Worm (Caenorhabditis elegans) whole organism, L1 larva: ENCODE results near the gene srj-49.

Source experiments
- C04F5.9 ChIP-seq: sonication (generic microtip); optimal IDR thresholded peaks from 2 replicates; lab custom pipeline; 2016; ENCODE audit warnings: missing genetic modification characterization, missing compliant biosample characterization
- C16A3.4 ChIP-seq: fragments of 150-350 bp; optimal IDR thresholded peaks from 2 replicates; lab custom pipeline; 2014; ENCODE audit warnings: missing biosample characterization, missing genetic modification characterization
- C34B4.2 ChIP-seq: sonication (generic microtip); optimal IDR thresholded peaks from 2 replicates; lab custom pipeline; 2017; ENCODE audit warnings: mild to moderate bottlenecking, missing genetic modification characterization, missing compliant biosample characterization
- F16B12.6 ChIP-seq: fragments of 150-350 bp; optimal IDR thresholded peaks from 2 replicates; lab custom pipeline; 2014; ENCODE audit warnings: missing biosample characterization, missing genetic modification characterization
- aha-1 ChIP-seq: fragments of 150-350 bp; optimal IDR thresholded peaks from 2 replicates; lab custom pipeline; 2014; ENCODE audit warnings: missing biosample characterization, missing genetic modification characterization
- alr-1 ChIP-seq: fragments of 200-800 bp; sonication (Bioruptor generic); optimal IDR thresholded peaks from 2 replicates; lab custom pipeline; 2018; ENCODE audit warnings: borderline replicate concordance, mild to moderate bottlenecking, missing genetic modification characterization, missing compliant biosample characterization
- ceh-63 ChIP-seq: fragments of 200-800 bp; sonication (Bioruptor generic); optimal IDR thresholded peaks from 2 replicates; lab custom pipeline; 2018; ENCODE audit warnings: mild to moderate bottlenecking, missing genetic modification characterization, missing compliant biosample characterization
- ceh-8 ChIP-seq: fragments of 200-800 bp; sonication (Bioruptor generic); optimal IDR thresholded peaks from 2 replicates; lab custom pipeline; 2018; ENCODE audit warnings: mild to moderate bottlenecking, missing genetic modification characterization, moderate library complexity, missing compliant biosample characterization
- ceh-90 ChIP-seq: sonication (generic microtip); optimal IDR thresholded peaks from 2 replicates; lab custom pipeline; 2016; ENCODE audit warnings: missing genetic modification characterization, missing compliant biosample characterization
- ces-1 ChIP-seq: fragments of 150-350 bp; optimal IDR thresholded peaks from 2 replicates; lab custom pipeline; 2014; ENCODE audit warnings: missing biosample characterization, missing genetic modification reagents, missing genetic modification characterization
- dpl-1 ChIP-seq, 3 experiments: fragments of 150-350 bp in 2 of 3; sonication (generic microtip) in 1 of 3; optimal IDR thresholded peaks; 2 replicates each; lab custom pipeline; 2014 to 2017; ENCODE audit warnings: missing biosample characterization in 3 of 3, missing genetic modification characterization in 3 of 3, missing genetic modification reagents in 3 of 3
- dsc-1 ChIP-seq: sonication (generic microtip); optimal IDR thresholded peaks from 2 replicates; lab custom pipeline; 2016; ENCODE audit warnings: mild to moderate bottlenecking, missing genetic modification characterization, missing compliant biosample characterization
- efl-1 ChIP-seq, 4 experiments: fragments of 150-350 bp; optimal IDR thresholded peaks in 3 of 4; peaks in 1 of 4; 1 replicate in 1 of 4; 2 replicates in 3 of 4; lab custom pipeline; 2014; ENCODE audit warnings: missing biosample characterization in 2 of 4, missing genetic modification characterization in 2 of 4, missing genetic modification reagents in 2 of 4
- egl-13 ChIP-seq: sonication (generic microtip); optimal IDR thresholded peaks from 2 replicates; lab custom pipeline; 2016; ENCODE audit warnings: missing genotype, missing genetic modification reagents, missing genetic modification characterization, missing compliant biosample characterization
- egl-27 ChIP-seq, 2 experiments: fragments of 150-350 bp in 1 of 2; sonication (generic microtip); optimal IDR thresholded peaks; 3 replicates each; lab custom pipeline; 2017 to 2018; ENCODE audit warnings: missing biosample characterization in 2 of 2, missing genetic modification characterization in 2 of 2, missing genetic modification reagents in 2 of 2
- elt-2 ChIP-seq: sonication (generic microtip); optimal IDR thresholded peaks from 2 replicates; lab custom pipeline; 2016; ENCODE audit warnings: missing genetic modification characterization, mild to moderate bottlenecking, inconsistent platforms, missing compliant biosample characterization, missing genetic modification reagents
- fkh-8 ChIP-seq: sonication (generic microtip); optimal IDR thresholded peaks from 2 replicates; lab custom pipeline; 2016; ENCODE audit warnings: mild to moderate bottlenecking, missing genetic modification characterization, missing compliant biosample characterization
- hlh-17 ChIP-seq: fragments of 200-800 bp; sonication (Bioruptor generic); optimal IDR thresholded peaks from 2 replicates; lab custom pipeline; 2018; ENCODE audit warnings: missing genetic modification characterization, mild to moderate bottlenecking, missing compliant biosample characterization, moderate library complexity, borderline replicate concordance
- hlh-4 ChIP-seq: sonication (generic microtip); optimal IDR thresholded peaks from 2 replicates; lab custom pipeline; 2016; ENCODE audit warnings: mild to moderate bottlenecking, missing genetic modification characterization, missing compliant biosample characterization
- hpl-2 ChIP-seq: fragments of 150-350 bp; optimal IDR thresholded peaks from 2 replicates; lab custom pipeline; 2014; ENCODE audit warnings: missing biosample characterization, missing genetic modification reagents, missing genetic modification characterization
- isw-1 ChIP-seq: fragments of 200-800 bp; sonication (Bioruptor generic); IDR thresholded peaks from 2 replicates; pipeline ENCODE4 v1.3.6; 2022; ENCODE audit warnings: missing genetic modification characterization, missing compliant biosample characterization
- jun-1 ChIP-seq: fragments of 150-350 bp; optimal IDR thresholded peaks from 2 replicates; lab custom pipeline; 2014; ENCODE audit warnings: missing biosample characterization, missing genetic modification reagents, missing genetic modification characterization
- lin-14 ChIP-seq: fragments of 200-800 bp; sonication (Bioruptor generic); optimal IDR thresholded peaks from 2 replicates; lab custom pipeline; 2018; ENCODE audit warnings: mild to moderate bottlenecking, missing genetic modification characterization, moderate library complexity, missing compliant biosample characterization
- lin-15B ChIP-seq: fragments of 150-350 bp; sonication (generic microtip); optimal IDR thresholded peaks from 3 replicates; lab custom pipeline; 2014; ENCODE audit warnings: missing biosample characterization, missing genetic modification characterization
- lin-35 ChIP-seq, 2 experiments: fragments of 150-350 bp; optimal IDR thresholded peaks; 2 replicates each; lab custom pipeline; 2014; ENCODE audit warnings: missing biosample characterization in 2 of 2, missing genetic modification characterization in 2 of 2, missing genetic modification reagents in 2 of 2
- lin-39 ChIP-seq: fragments of 150-350 bp; optimal IDR thresholded peaks from 2 replicates; lab custom pipeline; 2014; ENCODE audit warnings: missing biosample characterization, missing genetic modification reagents, missing genetic modification characterization
- mef-2 ChIP-seq: fragments of 150-350 bp; optimal IDR thresholded peaks from 2 replicates; lab custom pipeline; 2014; ENCODE audit warnings: missing biosample characterization, missing genetic modification characterization
- nhr-19 ChIP-seq: fragments of 200-800 bp; sonication (Bioruptor generic); conservative IDR thresholded peaks from 2 replicates; pipeline ENCODE4 v1.3.6; 2022; ENCODE audit warnings: missing genetic modification characterization, missing compliant biosample characterization
- nhr-47 ChIP-seq: sonication (generic microtip); optimal IDR thresholded peaks from 2 replicates; lab custom pipeline; 2016; ENCODE audit warnings: mild to moderate bottlenecking, missing genetic modification characterization, moderate library complexity, missing compliant biosample characterization
- nhr-71 ChIP-seq: sonication (generic microtip); optimal IDR thresholded peaks from 2 replicates; lab custom pipeline; 2016; ENCODE audit warnings: mild to moderate bottlenecking, missing genetic modification characterization, moderate library complexity, missing compliant biosample characterization
- nhr-77 ChIP-seq: fragments of 150-350 bp; optimal IDR thresholded peaks from 2 replicates; lab custom pipeline; 2014; ENCODE audit warnings: missing biosample characterization, missing genetic modification characterization
- nhr-84 ChIP-seq: sonication (generic microtip); optimal IDR thresholded peaks from 2 replicates; lab custom pipeline; 2017; ENCODE audit warnings: missing biosample characterization, missing genetic modification characterization
- nhr-85 ChIP-seq: sonication (generic microtip); peaks from one replicate; lab custom pipeline; 2016; ENCODE audit warnings: missing genetic modification characterization, inconsistent platforms, missing compliant biosample characterization
- pag-3 ChIP-seq: sonication (generic microtip); optimal IDR thresholded peaks from 2 replicates; lab custom pipeline; 2017; ENCODE audit warnings: missing genetic modification characterization, mild to moderate bottlenecking, missing compliant biosample characterization, antibody characterized with exemption, borderline replicate concordance; ENCODE audit not compliant: insufficient read depth
- pqm-1 ChIP-seq: sonication (generic microtip); optimal IDR thresholded peaks from 3 replicates; lab custom pipeline; 2017; ENCODE audit warnings: missing biosample characterization, missing genetic modification characterization
- rnt-1 ChIP-seq: sonication (generic microtip); optimal IDR thresholded peaks from 2 replicates; lab custom pipeline; 2016; ENCODE audit warnings: mild to moderate bottlenecking, missing genetic modification characterization, moderate library complexity, missing compliant biosample characterization
- skn-1 ChIP-seq: fragments of 150-350 bp; optimal IDR thresholded peaks from 2 replicates; lab custom pipeline; 2014; ENCODE audit warnings: missing biosample characterization, missing genetic modification characterization
- snu-23 ChIP-seq: sonication (generic microtip); optimal IDR thresholded peaks from 2 replicates; lab custom pipeline; 2016; ENCODE audit warnings: missing genetic modification characterization, missing compliant biosample characterization
- swsn-7 ChIP-seq: sonication (generic microtip); optimal IDR thresholded peaks from 2 replicates; lab custom pipeline; 2016; ENCODE audit warnings: missing genetic modification characterization, missing compliant biosample characterization
- tlp-1 ChIP-seq: fragments of 150-350 bp; optimal IDR thresholded peaks from 2 replicates; lab custom pipeline; 2014; ENCODE audit warnings: missing biosample characterization, missing genetic modification characterization
- unc-130 ChIP-seq: fragments of 150-350 bp; optimal IDR thresholded peaks from 2 replicates; lab custom pipeline; 2017; ENCODE audit warnings: missing biosample characterization, missing genetic modification characterization, inconsistent platforms
- unc-62 ChIP-seq: fragments of 150-350 bp; optimal IDR thresholded peaks from 2 replicates; lab custom pipeline; 2014; ENCODE audit warnings: missing biosample characterization, missing genetic modification reagents, missing genetic modification characterization
- zip-4 ChIP-seq: fragments of 200-800 bp; sonication (Bioruptor generic); optimal IDR thresholded peaks from 2 replicates; lab custom pipeline; 2018; ENCODE audit warnings: mild to moderate bottlenecking, missing genetic modification characterization, moderate library complexity, missing compliant biosample characterization

srj-49 gene

DNA sequence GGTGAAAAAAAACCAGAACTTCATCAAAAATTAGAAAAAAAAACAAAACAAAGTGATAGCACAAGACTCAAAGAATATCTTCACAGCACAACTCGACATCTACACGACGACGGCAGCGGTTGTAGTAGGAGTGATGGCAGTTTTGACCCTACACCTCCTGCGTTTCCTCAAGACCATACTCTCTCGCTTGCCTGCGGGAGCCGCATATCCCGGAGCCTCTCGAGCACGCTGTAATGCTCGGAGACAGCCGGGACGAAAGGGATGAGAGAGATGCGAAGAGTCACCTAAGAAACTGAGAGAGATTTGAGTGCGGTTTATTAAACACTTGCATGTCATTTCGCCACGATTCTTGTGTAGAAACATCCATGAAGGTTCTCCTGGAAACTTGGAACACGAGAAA lies 38.7 kb downstream of the srj-49 start (continued):
- TF ChIP-seq egl-13 (tag; lab: Kevin White, UChicago), result no peak
- TF ChIP-seq mef-2 (tag; lab: Kevin White, UChicago), result no peak
- TF ChIP-seq dpl-1 (GFP tag; optimal IDR thresholded peaks at IDR 0.05; lab: Kevin White, UChicago), result no peak
- TF ChIP-seq snu-23 (GFP tag; lab: Kevin White, UChicago), result no peak
- no peak for TF ChIP-seq nhr-84 (tag; lab: Kevin White, UChicago)
- no peak for TF ChIP-seq zip-4 (GFP tag; lab: Kevin White, UChicago)
- TF ChIP-seq lin-39 (tag; lab: Kevin White, UChicago), result no peak
- TF ChIP-seq F16B12.6 (tag; lab: Kevin White, UChicago), result no peak
- TF ChIP-seq nhr-19, result 0 out of 2 replicates have a peak, but pooled peaks have one; percentile 5
- TF ChIP-seq pag-3 (tag; lab: Kevin White, UChicago), result peak; percentile 81
- no peak for TF ChIP-seq swsn-7 (tag; lab: Kevin White, UChicago)
- no peak for TF ChIP-seq hpl-2 (GFP tag; lab: Kevin White, UChicago)
- peak; percentile 34 for TF ChIP-seq nhr-71 (tag; lab: Kevin White, UChicago)
- TF ChIP-seq skn-1 (tag; lab: Kevin White, UChicago), result no peak
- no peak for TF ChIP-seq aha-1 (tag; lab: Kevin White, UChicago)
- TF ChIP-seq dsc-1 (tag; lab: Kevin White, UChicago), result peak; percentile 26
- no peak for TF ChIP-seq elt-2 (tag; lab: Kevin White, UChicago)
- TF ChIP-seq nhr-77 (tag; lab: Kevin White, UChicago), result no peak
- TF ChIP-seq lin-14, result peak; percentile 54
- TF ChIP-seq, all 84 proteins: peak for 6

DNA sequence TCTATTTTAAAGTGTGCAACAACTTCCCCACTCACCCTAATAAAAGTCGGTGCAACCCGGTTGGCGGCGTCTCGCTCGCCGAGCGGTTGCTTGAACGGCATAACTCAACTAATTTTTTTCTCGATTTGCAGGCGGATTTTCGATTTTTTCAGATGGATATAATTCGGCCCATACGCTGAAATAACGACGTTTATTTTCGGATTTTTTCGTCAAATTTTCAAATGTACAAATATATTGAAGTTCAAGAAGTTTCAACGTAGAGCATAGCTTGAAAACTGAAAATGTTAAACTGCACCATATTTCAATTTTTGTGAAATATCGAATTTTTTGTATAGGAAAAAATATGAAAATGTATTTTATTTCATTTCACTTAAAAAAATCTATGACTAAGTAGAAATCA lies 40.4 kb downstream of the srj-49 start, which contains the start of gene ketn-1:
TSS of gene ketn-1 (minus strand) at position 101 of the 400 bp plus-strand sequence.
- TF ChIP-seq hlh-4 (tag; lab: Kevin White, UChicago), result no peak
- TF ChIP-seq ceh-63, result no peak
- no peak for TF ChIP-seq ces-1
- TF ChIP-seq unc-130 (tag; lab: Kevin White, UChicago), result no peak
- TF ChIP-seq pqm-1 (tag; lab: Kevin White, UChicago), result no peak
- no peak for TF ChIP-seq snu-23 (GFP tag; lab: Kevin White, UChicago)
- TF ChIP-seq lin-15B, result no peak
- TF ChIP-seq tlp-1 (tag; lab: Kevin White, UChicago), result no peak

DNA sequence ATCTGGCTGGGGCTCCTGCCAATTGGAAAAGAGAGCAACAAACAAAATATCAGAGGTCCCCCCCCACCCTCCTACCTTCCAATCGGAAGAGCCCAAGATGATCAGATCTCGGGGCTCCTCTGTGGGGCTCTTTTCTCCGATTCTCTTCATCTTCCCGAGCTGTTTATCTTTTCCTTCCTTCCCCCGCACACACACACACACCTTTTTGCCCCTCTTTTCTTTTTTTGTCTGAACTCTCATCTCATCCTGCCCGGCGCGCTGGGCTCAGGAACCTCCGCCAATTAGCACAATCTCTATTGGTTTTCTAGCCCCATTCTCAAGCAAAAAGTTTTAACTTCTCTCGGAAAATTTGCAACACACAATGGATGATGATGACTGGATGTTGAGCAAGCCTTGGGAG lies 44.9 kb downstream of the srj-49 start:
- TF ChIP-seq unc-130 (tag; lab: Kevin White, UChicago) (peak; percentile 27), rnt-1 (peak; percentile 59), ceh-90 (tag; lab: Kevin White, UChicago) (no peak), snu-23 (GFP tag; lab: Kevin White, UChicago) (peak; percentile 4), nhr-71 (tag; lab: Kevin White, UChicago) (peak; percentile 20), nhr-85 (tag; lab: Kevin White, UChicago) (no peak), lin-14 (peak; percentile 71), mef-2 (tag; lab: Kevin White, UChicago) (no peak), lin-35 (GFP tag; optimal IDR thresholded peaks at IDR 0.05; lab: Kevin White, UChicago) (no peak), nhr-19 (peak; percentile 11; the same call in 1 of the 2 replicates), fkh-8 (tag; lab: Kevin White, UChicago) (no peak), F16B12.6 (tag; lab: Kevin White, UChicago) (no peak), efl-1 (optimal IDR thresholded peaks at IDR 0.05; lab: Kevin White, UChicago) (no peak), efl-1 (GFP tag; optimal IDR thresholded peaks at IDR 0.05 in 1 of 2; lab: Kevin White, UChicago) (peak in 1 of 2 experiments; percentile 81)

DNA sequence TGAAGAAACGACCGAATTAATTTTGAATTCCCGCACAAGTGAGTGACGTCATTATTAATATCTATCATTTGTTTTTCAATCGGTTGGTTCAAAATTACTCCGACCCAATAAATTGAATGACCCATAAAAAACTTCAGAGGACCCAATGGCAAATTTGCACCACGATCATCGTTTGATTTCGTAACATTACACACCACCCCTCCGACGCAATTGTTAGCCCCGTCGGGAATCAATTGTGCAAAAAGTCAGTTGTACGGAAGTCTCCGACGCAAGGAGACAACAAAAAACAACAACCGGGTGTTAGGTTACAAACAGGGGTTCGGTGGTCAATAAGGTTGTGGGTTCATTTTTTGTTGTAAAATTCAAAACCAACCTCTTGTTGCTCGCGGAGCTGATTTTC lies 46.2 kb downstream of the srj-49 start:
- TF ChIP-seq pqm-1 (tag; lab: Kevin White, UChicago) (no peak), nhr-71 (tag; lab: Kevin White, UChicago) (peak; percentile 25), hpl-2 (GFP tag; lab: Kevin White, UChicago) (no peak), unc-62 (GFP tag; lab: Kevin White, UChicago) (no peak), nhr-47 (tag; lab: Kevin White, UChicago) (no peak), C34B4.2 (tag; lab: Kevin White, UChicago) (no peak), jun-1 (tag; lab: Kevin White, UChicago) (no peak), isw-1 (GFP tag; lab: Robert Waterston, UW) (no peak), ceh-8 (GFP tag; lab: Kevin White, UChicago) (no peak), efl-1 (optimal IDR thresholded peaks at IDR 0.05; lab: Kevin White, UChicago) (no peak), efl-1 (GFP tag; optimal IDR thresholded peaks at IDR 0.05 in 1 of 2; lab: Kevin White, UChicago) (no peak), lin-35 (GFP tag; optimal IDR thresholded peaks at IDR 0.05; lab: Kevin White, UChicago) (no peak), hlh-17 (GFP tag; lab: Kevin White, UChicago) (no peak), nhr-84 (tag; lab: Kevin White, UChicago) (no peak), fkh-8 (tag; lab: Kevin White, UChicago) (no peak), alr-1 (no peak), dsc-1 (tag; lab: Kevin White, UChicago) (no peak), egl-27 (tag; optimal IDR thresholded peaks at IDR 0.05; lab: Kevin White, UChicago) (no peak), C04F5.9 (tag; lab: Kevin White, UChicago) (no peak), rnt-1 (peak; percentile 52), lin-14 (peak; percentile 36), C16A3.4 (no peak)
